Worm (Caenorhabditis elegans) whole organism, L4 larva: ENCODE results near the gene fbxc-17.
"Not testable (repeated sequence)": the region's sequence is repeated elsewhere in the genome, so short reads cannot be mapped to it uniquely, and the experiment has no call there.

ENCODE experiments used
- D1046.2 ChIP-seq: fragments of 200-800 bp; sonication (Bioruptor generic); IDR thresholded peaks from 2 replicates; pipeline ENCODE4 v1.3.6; 2022; ENCODE audit warnings: missing genetic modification characterization, missing compliant biosample characterization
- F26F4.8 ChIP-seq: fragments of 200-800 bp; sonication (Bioruptor generic); conservative IDR thresholded peaks from 2 replicates; pipeline ENCODE4 v1.3.6; 2022; ENCODE audit warnings: missing genetic modification characterization, missing compliant biosample characterization
- F49E8.2 ChIP-seq: sonication (generic microtip); optimal IDR thresholded peaks from 2 replicates; lab custom pipeline; 2016; ENCODE audit warnings: missing compliant biosample characterization, mild to moderate bottlenecking, missing genetic modification characterization, borderline replicate concordance
- Y105C5A.15 ChIP-seq: fragments of 200-800 bp; sonication (Bioruptor generic); IDR thresholded peaks from 2 replicates; pipeline ENCODE4 v1.3.6; 2022; ENCODE audit warnings: missing genetic modification characterization, missing compliant biosample characterization
- Y48G9A.11 ChIP-seq: fragments of 200-800 bp; sonication (Bioruptor generic); IDR thresholded peaks from 2 replicates; pipeline ENCODE4 v1.3.6; 2022; ENCODE audit warnings: missing genetic modification reagents, missing genetic modification characterization, missing compliant biosample characterization
- Y75B8A.6 ChIP-seq: fragments of 200-800 bp; sonication (Bioruptor generic); IDR thresholded peaks from 2 replicates; pipeline ENCODE4 v1.3.6; 2022; ENCODE audit warnings: missing genetic modification reagents, missing genetic modification characterization, missing compliant biosample characterization
- ZK337.2 ChIP-seq: fragments of 200-800 bp; sonication (Bioruptor generic); IDR thresholded peaks from 2 replicates; pipeline ENCODE4 v1.3.6; 2022; ENCODE audit warnings: missing genetic modification reagents, missing genetic modification characterization, missing compliant biosample characterization
- aha-1 ChIP-seq: fragments of 150-350 bp; peaks from one replicate; lab custom pipeline; 2014; ENCODE audit warnings: missing biosample characterization, missing genetic modification characterization
- aly-2 ChIP-seq: sonication (generic microtip); optimal IDR thresholded peaks from 2 replicates; lab custom pipeline; 2018; ENCODE audit warnings: missing biosample characterization, missing genetic modification characterization
- ceh-20 ChIP-seq: fragments of 200-800 bp; sonication (Bioruptor generic); IDR thresholded peaks from 2 replicates; pipeline ENCODE4 v1.3.6; 2022; ENCODE audit warnings: missing genetic modification reagents, missing genetic modification characterization, missing compliant biosample characterization
- ceh-28 ChIP-seq: fragments of 150-350 bp; optimal IDR thresholded peaks from 2 replicates; lab custom pipeline; 2014; ENCODE audit warnings: missing biosample characterization, missing genetic modification reagents, missing genetic modification characterization
- cey-2 ChIP-seq: sonication (generic microtip); optimal IDR thresholded peaks from 3 replicates; lab custom pipeline; 2017; ENCODE audit warnings: missing genetic modification characterization, mild to moderate bottlenecking, missing compliant biosample characterization, antibody characterized with exemption, borderline replicate concordance; ENCODE audit not compliant: insufficient read depth
- ctbp-1 ChIP-seq: fragments of 200-800 bp; sonication (Bioruptor generic); IDR thresholded peaks from 2 replicates; pipeline ENCODE4 v1.3.6; 2022; ENCODE audit warnings: missing genetic modification reagents, missing genetic modification characterization, missing compliant biosample characterization
- dmd-6 ChIP-seq: fragments of 200-800 bp; sonication (Bioruptor generic); IDR thresholded peaks from 2 replicates; pipeline ENCODE4 v1.3.6; 2022; ENCODE audit warnings: missing genetic modification reagents, missing genetic modification characterization, missing compliant biosample characterization
- dmd-8 ChIP-seq: fragments of 200-800 bp; sonication (Bioruptor generic); IDR thresholded peaks from 2 replicates; pipeline ENCODE4 v1.3.6; 2022; ENCODE audit warnings: missing genetic modification characterization, missing compliant biosample characterization
- dpl-1 ChIP-seq: fragments of 150-350 bp; optimal IDR thresholded peaks from 2 replicates; lab custom pipeline; 2014; ENCODE audit warnings: missing biosample characterization, missing genetic modification reagents, missing genetic modification characterization
- egl-43 ChIP-seq: fragments of 200-800 bp; sonication (Bioruptor generic); IDR thresholded peaks from 2 replicates; pipeline ENCODE4 v1.3.6; 2022; ENCODE audit warnings: missing genetic modification reagents, missing genetic modification characterization, missing compliant biosample characterization
- hlh-30 ChIP-seq: sonication (generic microtip); optimal IDR thresholded peaks from 2 replicates; lab custom pipeline; 2017; ENCODE audit warnings: antibody characterized with exemption, mild to moderate bottlenecking, missing genetic modification characterization, missing compliant biosample characterization; ENCODE audit not compliant: insufficient read depth
- lim-7 ChIP-seq: fragments of 200-800 bp; sonication (Bioruptor generic); IDR thresholded peaks from 2 replicates; pipeline ENCODE4 v1.3.6; 2022; ENCODE audit warnings: missing genetic modification characterization, missing compliant biosample characterization
- lin-1 ChIP-seq: fragments of 200-800 bp; sonication (Bioruptor generic); IDR thresholded peaks from 2 replicates; pipeline ENCODE4 v1.3.6; 2022; ENCODE audit warnings: missing genetic modification reagents, missing genetic modification characterization, missing compliant biosample characterization
- lin-29 ChIP-seq: fragments of 200-800 bp; sonication (Bioruptor generic); IDR thresholded peaks from 2 replicates; pipeline ENCODE4 v1.3.6; 2022; ENCODE audit warnings: missing genetic modification reagents, missing genetic modification characterization, missing compliant biosample characterization
- lin-38 ChIP-seq: fragments of 200-800 bp; sonication (Bioruptor generic); IDR thresholded peaks from 2 replicates; pipeline ENCODE4 v1.3.6; 2022; ENCODE audit warnings: missing genetic modification reagents, missing genetic modification characterization, missing compliant biosample characterization
- madf-5 ChIP-seq, 2 experiments: fragments of 200-800 bp; sonication (Bioruptor generic); IDR thresholded peaks; 2 replicates each; pipeline ENCODE4 v1.3.6; 2022; ENCODE audit warnings: missing compliant biosample characterization in 2 of 2, missing genetic modification characterization in 2 of 2
- madf-9 ChIP-seq: fragments of 200-800 bp; sonication (Bioruptor generic); conservative IDR thresholded peaks from 2 replicates; pipeline ENCODE4 v1.3.6; 2022; ENCODE audit warnings: missing genetic modification reagents, missing genetic modification characterization, missing compliant biosample characterization
- mdl-1 ChIP-seq, 2 experiments: fragments of 150-350 bp in 1 of 2; sonication (generic microtip) in 1 of 2; optimal IDR thresholded peaks; 2 replicates each; lab custom pipeline; 2014 to 2017; ENCODE audit warnings: missing biosample characterization in 2 of 2, missing genetic modification characterization in 2 of 2
- nhr-11 ChIP-seq: fragments of 150-350 bp; optimal IDR thresholded peaks from 2 replicates; lab custom pipeline; 2014; ENCODE audit warnings: missing biosample characterization, missing genetic modification characterization
- nhr-25 ChIP-seq: sonication (generic microtip); optimal IDR thresholded peaks from 2 replicates; lab custom pipeline; 2017; ENCODE audit warnings: missing genetic modification characterization, mild to moderate bottlenecking, missing compliant biosample characterization, antibody characterized with exemption, moderate library complexity, borderline replicate concordance; ENCODE audit not compliant: insufficient read depth
- nhr-41 ChIP-seq: fragments of 200-800 bp; sonication (Bioruptor generic); IDR thresholded peaks from 2 replicates; pipeline ENCODE4 v1.3.6; 2022; ENCODE audit warnings: missing genetic modification reagents, missing genetic modification characterization, missing compliant biosample characterization
- saeg-2 ChIP-seq: fragments of 200-800 bp; sonication (Bioruptor generic); IDR thresholded peaks from 2 replicates; pipeline ENCODE4 v1.3.6; 2022; ENCODE audit warnings: missing genetic modification reagents, missing genetic modification characterization, missing compliant biosample characterization
- snpc-1.2 ChIP-seq: fragments of 200-800 bp; sonication (Bioruptor generic); IDR thresholded peaks from 2 replicates; pipeline ENCODE4 v1.3.6; 2022; ENCODE audit warnings: missing genetic modification reagents, missing genetic modification characterization, missing compliant biosample characterization
- tag-97 ChIP-seq: fragments of 200-800 bp; sonication (Bioruptor generic); IDR thresholded peaks from 2 replicates; pipeline ENCODE4 v1.3.6; 2022; ENCODE audit warnings: missing genetic modification characterization, missing compliant biosample characterization
- tra-1 ChIP-seq: fragments of 200-800 bp; sonication (Bioruptor generic); IDR thresholded peaks from 2 replicates; pipeline ENCODE4 v1.3.6; 2022; ENCODE audit warnings: missing genetic modification reagents, missing genetic modification characterization, missing compliant biosample characterization
- unc-130 ChIP-seq: sonication (generic microtip); optimal IDR thresholded peaks from 2 replicates; lab custom pipeline; 2016; ENCODE audit warnings: missing genetic modification reagents, missing genetic modification characterization, missing compliant biosample characterization
- unc-39 ChIP-seq: sonication (generic microtip); optimal IDR thresholded peaks from 2 replicates; lab custom pipeline; 2017; ENCODE audit warnings: missing biosample characterization, missing genetic modification characterization
- vab-7 ChIP-seq: fragments of 200-800 bp; sonication (Bioruptor generic); IDR thresholded peaks from 2 replicates; pipeline ENCODE4 v1.3.6; 2022; ENCODE audit warnings: missing genetic modification reagents, missing genetic modification characterization, missing compliant biosample characterization

Gene fbxc-17

DNA sequence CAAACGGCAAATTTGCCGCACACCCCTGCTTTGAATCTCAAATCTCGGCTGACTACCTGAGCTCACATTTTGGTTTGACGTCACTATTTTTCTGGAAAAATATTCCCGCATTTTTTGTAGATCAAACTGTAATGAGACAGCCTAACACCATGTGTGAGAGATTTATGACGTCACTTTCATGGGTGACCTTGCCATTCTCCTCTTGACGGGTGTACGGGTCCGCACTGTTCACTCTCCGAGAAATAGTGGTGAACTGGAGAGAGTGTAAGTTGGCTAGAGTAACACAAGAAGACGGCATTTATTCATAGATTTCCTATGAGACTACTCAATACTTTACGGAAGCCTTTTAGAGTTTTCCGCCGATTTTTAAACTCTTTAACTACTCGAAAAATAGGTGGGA is 6.7 kb upstream of the fbxc-17 start, which contains the start of gene fbxc-40:
TSS of gene fbxc-40 (plus strand) at position 301 of the 400 bp plus-strand sequence.
- TF ChIP-seq lin-29, Y105C5A.15, saeg-2: not testable (repeated sequence)

DNA sequence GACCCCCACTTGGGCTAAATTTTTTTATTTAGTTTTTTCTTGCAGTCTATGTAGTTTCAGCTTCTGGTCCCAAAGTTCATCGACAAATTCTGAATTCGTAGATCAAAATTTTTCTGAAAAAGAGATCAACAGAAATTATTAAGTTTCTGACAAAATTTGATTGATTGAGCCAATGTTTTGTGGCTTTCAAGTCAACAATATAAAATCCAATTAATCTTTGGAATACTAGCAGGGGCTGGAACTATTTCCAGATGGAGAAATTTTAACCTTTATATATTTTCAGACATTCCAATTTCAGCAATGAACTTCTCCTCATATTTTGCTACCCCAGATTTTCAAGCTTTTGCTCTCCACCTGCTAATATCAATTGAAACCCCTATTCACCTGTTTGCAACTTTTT is 3.8 kb upstream of the fbxc-17 start, which contains the start of gene srh-274:
TSS of gene srh-274 (plus strand) at position 301 of the 400 bp plus-strand sequence.
- no peak for TF ChIP-seq tra-1 (GFP tag; lab: Robert Waterston, UW)
- TF ChIP-seq nhr-11: no peak
- TF ChIP-seq aha-1 (tag; lab: Kevin White, UChicago): peak; percentile 45
- TF ChIP-seq, all 104 proteins: peak for 1

DNA sequence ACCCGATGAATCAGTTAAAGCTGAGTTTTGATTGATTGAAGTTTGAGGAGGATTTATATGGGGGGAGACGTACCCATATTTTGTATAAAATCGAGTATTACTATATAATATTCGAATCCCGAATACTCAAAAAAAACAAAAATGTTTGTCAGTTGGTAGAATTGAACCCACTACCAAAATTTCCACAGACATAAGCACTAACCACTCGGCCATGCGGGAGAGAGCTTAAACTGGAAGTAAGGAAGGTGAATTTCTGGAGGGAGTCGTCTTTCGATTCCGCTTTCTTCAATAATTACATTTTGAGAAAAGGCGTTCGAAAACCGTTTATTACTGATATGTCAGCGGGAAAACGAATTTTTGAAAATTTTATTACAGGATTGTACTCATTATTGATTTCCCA is 1.9 kb downstream of the fbxc-17 start:
- TF ChIP-seq ctbp-1 (GFP tag; lab: Robert Waterston, UW) (peak; percentile 69), dmd-8 (GFP tag; lab: Robert Waterston, UW) (peak; percentile 66; the same call in 1 of the 2 replicates), nhr-41 (GFP tag; lab: Robert Waterston, UW) (0 out of 2 replicates have a peak, but pooled peaks have one; percentile 29), tra-1 (GFP tag; lab: Robert Waterston, UW) (0 out of 2 replicates have a peak, but pooled peaks have one; percentile 18), lin-1 (peak; percentile 75; the same call in 1 of the 2 replicates), lim-7 (peak; percentile 78), ZK337.2 (0 out of 2 replicates have a peak, but pooled peaks have one; percentile 51), D1046.2 (peak; percentile 80), madf-5 (GFP tag; IDR thresholded peaks at IDR 0.05; lab: Robert Waterston, UW) (0 out of 4 replicates have a peak, but pooled peaks of 1 of the 2 experiments have one; percentile 68), Y48G9A.11 (GFP tag; lab: Robert Waterston, UW) (0 out of 2 replicates have a peak, but pooled peaks have one; percentile 31), madf-9 (GFP tag; lab: Robert Waterston, UW) (0 out of 2 replicates have a peak, but pooled peaks have one; percentile 22), vab-7 (GFP tag; lab: Robert Waterston, UW) (peak; percentile 68), snpc-1.2 (GFP tag; lab: Robert Waterston, UW) (peak; percentile 64), egl-43 (GFP tag; lab: Robert Waterston, UW) (peak; percentile 74; the same call in 1 of the 2 replicates), F26F4.8 (GFP tag; lab: Robert Waterston, UW) (peak; percentile 68; the same call in 1 of the 2 replicates), dmd-6 (GFP tag; lab: Robert Waterston, UW) (peak; percentile 39)

DNA sequence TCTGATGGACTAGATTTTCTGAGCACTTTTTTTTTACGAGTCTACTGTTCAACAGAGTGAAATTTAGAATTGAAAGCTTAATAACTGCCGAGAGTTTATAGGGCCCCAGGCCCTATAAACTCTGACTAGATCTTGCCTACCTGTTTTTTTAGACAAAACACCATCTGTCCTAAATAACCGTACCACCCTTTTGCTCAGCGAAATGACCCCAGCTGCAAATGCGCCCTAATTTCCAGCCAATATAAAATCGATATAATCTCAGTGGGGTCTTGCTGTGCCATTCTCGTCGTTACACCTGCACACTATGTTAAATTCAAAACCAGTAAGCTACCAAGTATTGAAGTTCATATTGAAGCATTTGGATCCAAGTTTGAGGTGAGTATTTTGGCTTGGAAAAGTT is 5.0 kb downstream of the fbxc-17 start, which contains the start of gene fbxc-14:
TSS of gene fbxc-14 (plus strand) at position 301 of the 400 bp plus-strand sequence.
- TF ChIP-seq cey-2 (tag; lab: Kevin White, UChicago): no peak
- no peak for TF ChIP-seq unc-130
- no peak for TF ChIP-seq snpc-1.2 (GFP tag; lab: Robert Waterston, UW)
- TF ChIP-seq tag-97 (GFP tag; lab: Robert Waterston, UW): no peak
- TF ChIP-seq lin-38 (GFP tag; lab: Robert Waterston, UW): no peak
- no peak for TF ChIP-seq dpl-1 (GFP tag; lab: Kevin White, UChicago)
- no peak for TF ChIP-seq Y48G9A.11 (GFP tag; lab: Robert Waterston, UW)
- no peak for TF ChIP-seq ZK337.2
- no peak for TF ChIP-seq aha-1 (tag; lab: Kevin White, UChicago)
- no peak for TF ChIP-seq hlh-30 (tag; lab: Kevin White, UChicago)
- no peak for TF ChIP-seq ceh-28 (tag; lab: Kevin White, UChicago)
- no peak for TF ChIP-seq ceh-20 (GFP tag; lab: Robert Waterston, UW)
- no peak for TF ChIP-seq F49E8.2 (tag; lab: Kevin White, UChicago)
- TF ChIP-seq lin-1: no peak
- TF ChIP-seq Y75B8A.6: no peak
- TF ChIP-seq mdl-1 (tag; optimal IDR thresholded peaks at IDR 0.05; lab: Kevin White, UChicago): no peak
- TF ChIP-seq aly-2 (tag; lab: Kevin White, UChicago): no peak
- no peak for TF ChIP-seq unc-39 (tag; lab: Kevin White, UChicago)
- TF ChIP-seq nhr-25 (tag; lab: Kevin White, UChicago): no peak
